Fruit fly (Drosophila melanogaster): ENCODE measurements around the gene IFT46.

The IFT46 gene

dm6 chr2L:18590100-18590941 lies 25.6 kb downstream of the IFT46 start, which contains the start of the genes Pde11 and CG15160 (continued):
- TF ChIP-seq Xrp1 (GFP tag; IDR thresholded peaks at IDR 0.05) (no peak), gcm2 (GFP tag; optimal IDR thresholded peaks at IDR 0.05) (no peak), ash1 (GFP tag; optimal IDR thresholded peaks at IDR 0.05) (no peak), repo (GFP tag; optimal IDR thresholded peaks at IDR 0.05) (no peak), MESR4 (GFP tag; optimal IDR thresholded peaks at IDR 0.05) (no peak), CG9797 (GFP tag; optimal IDR thresholded peaks at IDR 0.05) (peak; percentile 50), Doc3 (GFP tag; IDR thresholded peaks at IDR 0.05; ENCODE audit: partially characterized antibody) (peak; percentile 95), fd96Cb (tag; optimal IDR thresholded peaks at IDR 0.05) (no peak), Eip74EF (GFP tag; optimal IDR thresholded peaks at IDR 0.05) (no peak), CG43689 (GFP tag; IDR thresholded peaks at IDR 0.05) (no peak), exex (tag; optimal IDR thresholded peaks at IDR 0.05) (no peak), CG7987 (GFP tag; optimal IDR thresholded peaks at IDR 0.05) (peak; percentile 39), Nf-YB (GFP tag; optimal IDR thresholded peaks at IDR 0.05) (no peak), sisA (GFP tag; IDR thresholded peaks at IDR 0.05) (no peak), CG10274 (GFP tag; optimal IDR thresholded peaks at IDR 0.05) (no peak), CG1602 (GFP tag; optimal IDR thresholded peaks at IDR 0.05) (peak; percentile 32), HLH54F (GFP tag; optimal IDR thresholded peaks at IDR 0.05) (peak; percentile 47), MBD-R2 (GFP tag; IDR thresholded peaks at IDR 0.05) (peak; percentile 86), CG10654 (GFP tag; optimal IDR thresholded peaks at IDR 0.05) (no peak), CG6854 (GFP tag; optimal IDR thresholded peaks at IDR 0.05) (no peak), CG12299 (tag; optimal IDR thresholded peaks at IDR 0.05) (no peak), CG4820 (GFP tag; optimal IDR thresholded peaks at IDR 0.05) (no peak), en (GFP tag; optimal IDR thresholded peaks at IDR 0.05) (no peak), NC2β (GFP tag; optimal IDR thresholded peaks at IDR 0.05) (no peak), knrl (GFP tag; IDR thresholded peaks at IDR 0.05; ENCODE audit: partially characterized antibody) (peak; percentile 100), twi (tag; optimal IDR thresholded peaks at IDR 0.05) (peak; percentile 22), bowl (GFP tag; IDR thresholded peaks at IDR 0.05) (no peak), HLH4C (GFP tag; IDR thresholded peaks at IDR 0.05; ENCODE audit: partially characterized antibody) (peak; percentile 99), Sox100B (GFP tag; optimal IDR thresholded peaks at IDR 0.05) (no peak), tup (GFP tag; optimal IDR thresholded peaks at IDR 0.05) (no peak), Neu2 (GFP tag; optimal IDR thresholded peaks at IDR 0.05; ENCODE audit: borderline replicate concordance) (no peak), sens (GFP tag) (peak; percentile 82), peb (GFP tag; IDR thresholded peaks at IDR 0.05) (no peak), CG34422 (GFP tag; IDR thresholded peaks at IDR 0.05) (peak; percentile 41; the same call in 1 of the 3 replicates), sob (GFP tag; IDR thresholded peaks at IDR 0.05) (peak; percentile 66; the same call in 1 of the 2 replicates), sim (GFP tag; IDR thresholded peaks at IDR 0.05) (no peak), bab2 (GFP tag; optimal IDR thresholded peaks at IDR 0.05) (no peak), CG14014 (GFP tag; IDR thresholded peaks at IDR 0.05) (no peak), rib (GFP tag; IDR thresholded peaks at IDR 0.05) (no peak), otp (GFP tag; IDR thresholded peaks at IDR 0.05) (no peak), CG4424 (GFP tag; optimal IDR thresholded peaks at IDR 0.05) (peak; percentile 50), maf-S (GFP tag; optimal IDR thresholded peaks at IDR 0.05) (peak; percentile 7), CG11723 (GFP tag; optimal IDR thresholded peaks at IDR 0.05) (no peak), run (tag; optimal IDR thresholded peaks at IDR 0.05) (no peak), ftz-f1 (GFP tag; optimal IDR thresholded peaks at IDR 0.05) (no peak), cato (GFP tag; optimal IDR thresholded peaks at IDR 0.05; ENCODE audit: borderline replicate concordance) (no peak), gsb-n (tag; optimal IDR thresholded peaks at IDR 0.05) (no peak), grn (GFP tag; optimal IDR thresholded peaks at IDR 0.05) (no peak), dati (GFP tag; IDR thresholded peaks at IDR 0.05) (no peak), CG4707 (GFP tag; optimal IDR thresholded peaks at IDR 0.05) (no peak)
